Fruit fly (Drosophila melanogaster) whole organism: ENCODE results near the gene stumps.

ENCODE experiments used
- CG8478 ChIP-seq: fragments of >200 bp; optimal IDR thresholded peaks from 2 replicates; lab custom pipeline; 2018; ENCODE audit warnings: inconsistent platforms
- psq ChIP-seq: fragments of >200 bp; optimal IDR thresholded peaks from 2 replicates; lab custom pipeline; 2017
- usp ChIP-seq: fragments of >200 bp; optimal IDR thresholded peaks from 2 replicates; lab custom pipeline; 2017; ENCODE audit warnings: missing biosample characterization, missing genetic modification characterization, mixed read lengths

DNA sequence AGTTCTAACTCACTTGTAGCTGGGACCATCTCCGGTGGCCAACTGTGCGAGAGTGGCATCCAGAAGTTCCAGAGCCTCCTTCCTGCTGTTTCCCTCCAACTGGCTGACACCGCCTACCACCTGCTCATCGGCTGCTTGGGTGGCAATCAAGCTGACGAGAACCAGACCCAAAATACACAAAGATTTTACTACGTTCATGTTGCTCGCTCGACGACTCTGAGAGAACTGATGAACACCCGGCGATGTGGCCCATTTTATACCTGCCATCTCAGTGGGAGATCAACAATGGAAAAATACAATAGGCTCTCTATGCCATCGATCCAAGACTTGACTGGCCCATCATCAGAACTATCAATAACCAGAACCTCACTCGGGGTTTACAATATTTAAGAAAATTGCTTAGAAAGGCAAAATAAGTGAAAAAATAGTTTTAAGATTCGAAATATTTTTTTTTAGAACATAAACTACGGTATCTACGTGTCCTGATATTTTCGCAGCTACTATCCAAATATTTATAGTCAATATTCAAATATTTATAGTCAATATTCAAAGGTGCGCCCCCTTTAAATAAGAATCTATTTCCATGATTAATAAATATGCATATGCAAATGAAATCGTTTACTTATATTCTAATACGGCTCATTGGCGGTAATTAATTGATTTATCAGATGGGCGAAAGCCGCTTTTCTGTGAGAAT lies 7.5 kb upstream of the stumps start, which contains the start of gene Cys:
- TF ChIP-seq usp (GFP tag; lab: Kevin White, UChicago) (no peak), CG8478 (lab: Kevin White, UChicago) (no peak), psq (lab: Kevin White, UChicago) (no peak)
